Worm (Caenorhabditis elegans): ENCODE results near the gene gyg-2.

DNA sequence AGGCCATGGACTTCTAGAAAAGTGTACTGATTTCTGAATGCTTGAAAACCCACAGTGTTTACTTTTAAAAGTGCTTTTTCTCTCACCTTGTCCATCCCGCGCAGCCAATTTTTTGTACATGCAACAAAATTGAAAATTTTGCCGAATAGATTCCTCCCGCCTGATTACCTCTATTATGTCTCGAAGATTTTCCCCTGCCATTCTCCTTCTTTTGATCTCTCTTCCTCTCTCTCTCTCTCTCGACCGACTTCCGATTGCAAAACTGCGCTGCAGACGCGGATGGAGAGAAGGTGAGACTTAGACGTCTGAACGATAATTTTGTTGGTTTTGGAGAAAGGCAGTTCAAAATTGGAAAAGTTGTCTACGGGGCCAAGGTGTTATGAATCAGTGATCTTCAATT, 28.4 kb upstream of the gyg-2 start:
- TF ChIP-seq scrt-1 (GFP tag; IDR thresholded peaks at IDR 0.05) (no peak), ceh-36 (tag; optimal IDR thresholded peaks at IDR 0.05) (no peak), ama-1 (optimal IDR thresholded peaks at IDR 0.05) (no peak), ceh-13 (GFP tag; optimal IDR thresholded peaks at IDR 0.05) (no peak), B0310.2 (tag; optimal IDR thresholded peaks at IDR 0.05) (no peak)

Data from whole organism, early embryonic.